Worm (Caenorhabditis elegans) whole organism, L4 larva: ENCODE measurements around the gene eelo-1.

Source experiments
- D1046.2 ChIP-seq: fragments of 200-800 bp; sonication (Bioruptor generic); IDR thresholded peaks from 2 replicates; pipeline ENCODE4 v1.3.6; 2022; ENCODE audit warnings: missing genetic modification characterization, missing compliant biosample characterization
- aha-1 ChIP-seq: fragments of 150-350 bp; peaks from one replicate; lab custom pipeline; 2014; ENCODE audit warnings: missing biosample characterization, missing genetic modification characterization
- daf-19 ChIP-seq: fragments of 200-800 bp; sonication (Bioruptor generic); conservative IDR thresholded peaks from 2 replicates; pipeline ENCODE4 v1.3.6; 2022; ENCODE audit warnings: missing genetic modification characterization, missing compliant biosample characterization
- hif-1 ChIP-seq, 2 experiments: sonication (generic microtip); optimal IDR thresholded peaks; 2 replicates each; lab custom pipeline; 2016 to 2017; ENCODE audit warnings: missing compliant biosample characterization in 2 of 2, missing genetic modification characterization in 2 of 2, missing genetic modification reagents in 2 of 2, missing genotype in 2 of 2, mild to moderate bottlenecking in 1 of 2
- hlh-30 ChIP-seq: sonication (generic microtip); optimal IDR thresholded peaks from 2 replicates; lab custom pipeline; 2017; ENCODE audit warnings: antibody characterized with exemption, mild to moderate bottlenecking, missing genetic modification characterization, missing compliant biosample characterization; ENCODE audit not compliant: insufficient read depth
- lin-38 ChIP-seq: fragments of 200-800 bp; sonication (Bioruptor generic); IDR thresholded peaks from 2 replicates; pipeline ENCODE4 v1.3.6; 2022; ENCODE audit warnings: missing genetic modification reagents, missing genetic modification characterization, missing compliant biosample characterization
- mxl-2 ChIP-seq: fragments of 200-800 bp; sonication (Bioruptor generic); conservative IDR thresholded peaks from 2 replicates; pipeline ENCODE4 v1.3.6; 2022; ENCODE audit warnings: missing genetic modification reagents, missing genetic modification characterization, missing compliant biosample characterization
- nhr-111 ChIP-seq: fragments of 200-800 bp; sonication (Bioruptor generic); optimal IDR thresholded peaks from 2 replicates; lab custom pipeline; 2018; ENCODE audit warnings: mild to moderate bottlenecking, missing genetic modification characterization, missing compliant biosample characterization
- set-16 ChIP-seq: fragments of 200-800 bp; sonication (Bioruptor generic); IDR thresholded peaks from 2 replicates; pipeline ENCODE4 v1.3.6; 2022; ENCODE audit warnings: missing genetic modification reagents, missing genetic modification characterization, missing compliant biosample characterization
- unc-130 ChIP-seq: sonication (generic microtip); optimal IDR thresholded peaks from 2 replicates; lab custom pipeline; 2016; ENCODE audit warnings: missing genetic modification reagents, missing genetic modification characterization, missing compliant biosample characterization
- zfp-3 ChIP-seq: fragments of 200-800 bp; sonication (Bioruptor generic); conservative IDR thresholded peaks from 2 replicates; pipeline ENCODE4 v1.3.6; 2022; ENCODE audit warnings: missing genetic modification reagents, missing genetic modification characterization, missing compliant biosample characterization
- zip-2 ChIP-seq: fragments of 150-350 bp; optimal IDR thresholded peaks from 2 replicates; lab custom pipeline; 2014; ENCODE audit warnings: missing biosample characterization, missing genetic modification characterization

eelo-1 gene

ce11 chrIII:1508764-1509281 lies 49.5 kb downstream of the eelo-1 start:
- TF ChIP-seq lin-38 (GFP tag; lab: Robert Waterston, UW) (peak; percentile 22; the same call in 1 of the 2 replicates), mxl-2 (GFP tag; lab: Robert Waterston, UW) (no peak), zfp-3 (GFP tag; lab: Robert Waterston, UW) (0 out of 2 replicates have a peak, but pooled peaks have one; percentile 55), daf-19 (GFP tag; lab: Robert Waterston, UW) (no peak), aha-1 (tag; lab: Kevin White, UChicago) (peak; percentile 18), nhr-111 (GFP tag; lab: Kevin White, UChicago) (no peak), hif-1 (tag; optimal IDR thresholded peaks at IDR 0.05; lab: Kevin White, UChicago) (peak in 1 of 2 experiments; percentile 11), D1046.2 (GFP tag; lab: Robert Waterston, UW) (0 out of 2 replicates have a peak, but pooled peaks have one; percentile 53), hlh-30 (tag; lab: Kevin White, UChicago) (no peak), unc-130 (GFP tag; lab: Kevin White, UChicago) (no peak)

- peak; percentile 77; the same call in 1 of the 2 replicates for TF ChIP-seq set-16 (GFP tag; lab: Robert Waterston, UW)
- TF ChIP-seq zip-2 (tag; lab: Kevin White, UChicago) = no peak
- TF ChIP-seq, all 104 proteins: peak for 1
Measured at ce11 chrIII:1508244-1508643, 50.1 kb downstream of the eelo-1 start.
